Fruit fly (Drosophila melanogaster): ENCODE results near the gene CG32354.

DNA sequence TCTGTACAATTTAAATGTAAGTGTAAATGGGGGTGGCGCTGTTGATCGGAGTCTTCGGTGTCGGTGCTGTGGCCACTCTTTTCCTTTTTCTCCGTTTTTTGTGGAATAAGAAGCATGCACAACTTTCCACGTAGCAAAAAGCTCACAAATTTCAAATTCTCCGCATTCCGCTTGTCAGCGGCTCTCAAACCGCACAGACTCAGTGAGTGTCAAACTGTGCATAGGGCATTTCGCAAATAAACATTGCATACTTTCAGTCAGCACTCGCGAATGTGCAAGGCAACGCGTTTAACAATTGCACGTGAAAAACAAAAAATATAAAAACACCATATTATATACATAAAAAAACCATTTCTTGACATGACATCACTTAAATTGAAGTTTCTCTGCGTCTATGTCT, 27.1 kb downstream of the CG32354 start:
- no peak for TF ChIP-seq CG12768 (GFP tag; optimal IDR thresholded peaks at IDR 0.05)
- no peak for TF ChIP-seq kay (GFP tag; ENCODE audit: borderline replicate concordance)
- TF ChIP-seq Hr96 (GFP tag; optimal IDR thresholded peaks at IDR 0.05): no peak
- no peak for TF ChIP-seq ovo (GFP tag; optimal IDR thresholded peaks at IDR 0.05)
- TF ChIP-seq cnc (optimal IDR thresholded peaks at IDR 0.05): no peak
- no peak for TF ChIP-seq Mnt (GFP tag; optimal IDR thresholded peaks at IDR 0.05)
- TF ChIP-seq CG7101 (tag; optimal IDR thresholded peaks at IDR 0.05): no peak

Data from whole organism, adult.